Fruit fly (Drosophila melanogaster) whole organism, embryonic: Measurements from ENCODE around the gene zye.

Experiments used
- Antp ChIP-seq: fragments of 200-800 bp; sonication (Bioruptor generic); optimal IDR thresholded peaks from 3 replicates; lab custom pipeline; 2016; ENCODE audit warnings: missing biosample characterization, missing genetic modification characterization
- Blimp-1 ChIP-seq: fragments of 200-800 bp; sonication (Bioruptor generic); optimal IDR thresholded peaks from 3 replicates; lab custom pipeline; 2018; ENCODE audit warnings: missing biosample characterization, missing genetic modification characterization, mild to moderate bottlenecking, moderate library complexity, missing genetic modification reagents
- BtbVII ChIP-seq: fragments of 200-800 bp; sonication (Bioruptor generic); optimal IDR thresholded peaks from 3 replicates; lab custom pipeline; 2017; ENCODE audit warnings: missing biosample characterization, mild to moderate bottlenecking, missing genetic modification characterization
- CG10366 ChIP-seq: fragments of 200-800 bp; sonication (Bioruptor generic); IDR thresholded peaks from 2 replicates; pipeline ENCODE4 v1.3.6; 2022; ENCODE audit warnings: missing biosample characterization, missing genetic modification characterization
- CG10462 ChIP-seq: fragments of 200-800 bp; sonication (Bioruptor generic); optimal IDR thresholded peaks from 2 replicates; lab custom pipeline; 2016; ENCODE audit warnings: missing biosample characterization, missing genetic modification characterization
- CG11398 ChIP-seq: fragments of 200-800 bp; sonication (Bioruptor generic); optimal IDR thresholded peaks from 2 replicates; lab custom pipeline; 2016; ENCODE audit warnings: missing biosample characterization, missing genetic modification characterization
- CG1233 ChIP-seq: fragments of 200-800 bp; sonication (Bioruptor generic); optimal IDR thresholded peaks from 4 replicates; lab custom pipeline; 2018; ENCODE audit warnings: missing biosample characterization, mild to moderate bottlenecking, missing genetic modification characterization
- CG12391 ChIP-seq: fragments of 200-800 bp; sonication (Bioruptor generic); optimal IDR thresholded peaks from 3 replicates; lab custom pipeline; 2018; ENCODE audit warnings: missing biosample characterization, mild to moderate bottlenecking, missing genetic modification characterization, moderate library complexity
- CG13775 ChIP-seq: fragments of 200-800 bp; sonication (Bioruptor generic); optimal IDR thresholded peaks from 3 replicates; lab custom pipeline; 2017; ENCODE audit warnings: missing biosample characterization, mild to moderate bottlenecking, missing genetic modification characterization
- CG1529 ChIP-seq: fragments of 200-800 bp; sonication (Bioruptor generic); optimal IDR thresholded peaks from 3 replicates; lab custom pipeline; 2018; ENCODE audit warnings: missing biosample characterization, missing genetic modification characterization
- CG16779 ChIP-seq: fragments of 200-800 bp; sonication (Bioruptor generic); IDR thresholded peaks from 2 replicates; pipeline ENCODE4 v1.3.6; 2022; ENCODE audit warnings: missing biosample characterization, missing genetic modification characterization
- CG17186 ChIP-seq: fragments of 200-800 bp; sonication (Bioruptor generic); optimal IDR thresholded peaks from 3 replicates; lab custom pipeline; 2017; ENCODE audit warnings: missing biosample characterization, missing genetic modification reagents, missing genetic modification characterization
- CG18599 ChIP-seq: fragments of 200-800 bp; sonication (Bioruptor generic); optimal IDR thresholded peaks from 3 replicates; lab custom pipeline; 2017; ENCODE audit warnings: missing biosample characterization, missing genetic modification characterization, mild to moderate bottlenecking, moderate library complexity, missing genetic modification reagents
- CG18619 ChIP-seq: fragments of 200-800 bp; sonication (Bioruptor generic); optimal IDR thresholded peaks from 3 replicates; lab custom pipeline; 2017; ENCODE audit warnings: missing biosample characterization, mild to moderate bottlenecking, missing genetic modification characterization
- CG30403 ChIP-seq: fragments of 200-800 bp; sonication (Bioruptor generic); optimal IDR thresholded peaks from 3 replicates; lab custom pipeline; 2016; ENCODE audit warnings: missing biosample characterization, missing genetic modification characterization
- CG31441 ChIP-seq: fragments of 200-800 bp; sonication (Bioruptor generic); IDR thresholded peaks from 2 replicates; pipeline ENCODE4 v1.3.6; 2022; ENCODE audit warnings: missing biosample characterization, missing genetic modification characterization
- CG4328 ChIP-seq: fragments of 200-800 bp; sonication (Bioruptor generic); optimal IDR thresholded peaks from 3 replicates; lab custom pipeline; 2017; ENCODE audit warnings: missing biosample characterization, missing genetic modification reagents, missing genetic modification characterization
- CG4854 ChIP-seq: fragments of 200-800 bp; sonication (Bioruptor generic); optimal IDR thresholded peaks from 2 replicates; lab custom pipeline; 2016; ENCODE audit warnings: missing biosample characterization, missing genetic modification characterization, inconsistent platforms
- CG6689 ChIP-seq: fragments of 200-800 bp; sonication (Bioruptor generic); IDR thresholded peaks from 2 replicates; pipeline ENCODE4 v1.3.6; 2022; ENCODE audit warnings: missing biosample characterization, missing genetic modification characterization
- CG6791 ChIP-seq: fragments of 200-800 bp; sonication (Bioruptor generic); IDR thresholded peaks from 3 replicates; pipeline ENCODE4 v1.3.6; 2022; ENCODE audit warnings: missing biosample characterization, missing genetic modification characterization; ENCODE audit not compliant: partially characterized antibody
- CG8359 ChIP-seq: fragments of 200-800 bp; sonication (Bioruptor generic); optimal IDR thresholded peaks from 2 replicates; lab custom pipeline; 2017; ENCODE audit warnings: missing biosample characterization, mild to moderate bottlenecking, missing genetic modification characterization, borderline replicate concordance
- CG9215 ChIP-seq: fragments of 200-800 bp; sonication (Bioruptor generic); IDR thresholded peaks from 2 replicates; pipeline ENCODE4 v1.3.6; 2022; ENCODE audit warnings: missing biosample characterization, missing genetic modification characterization
- CG9797 ChIP-seq: fragments of 200-800 bp; sonication (Bioruptor generic); optimal IDR thresholded peaks from 3 replicates; lab custom pipeline; 2018; ENCODE audit warnings: missing biosample characterization, mild to moderate bottlenecking, missing genetic modification characterization
- CG9932 ChIP-seq: fragments of 200-800 bp; sonication (Bioruptor generic); IDR thresholded peaks from 2 replicates; pipeline ENCODE4 v1.3.6; 2022; ENCODE audit warnings: missing biosample characterization, missing genetic modification characterization
- CkIIα-i1 ChIP-seq: fragments of 200-800 bp; sonication (Bioruptor generic); IDR thresholded peaks from 2 replicates; pipeline ENCODE4 v1.3.6; 2022; ENCODE audit warnings: missing biosample characterization, missing genetic modification characterization
- Doc3 ChIP-seq: fragments of 200-800 bp; sonication (Bioruptor generic); IDR thresholded peaks from 3 replicates; pipeline ENCODE4 v1.3.6; 2022; ENCODE audit warnings: missing biosample characterization, missing genetic modification characterization; ENCODE audit not compliant: partially characterized antibody
- Gsc ChIP-seq: fragments of 200-800 bp; sonication (Bioruptor generic); IDR thresholded peaks from 2 replicates; pipeline ENCODE4 v1.3.6; 2022; ENCODE audit warnings: missing biosample characterization, missing genetic modification characterization
- Gug ChIP-seq: fragments of 200-800 bp; sonication (Bioruptor generic); IDR thresholded peaks from 4 replicates; pipeline ENCODE4 v1.3.6; 2022; ENCODE audit warnings: missing biosample characterization, missing genetic modification characterization
- H15 ChIP-seq: fragments of 200-800 bp; sonication (Bioruptor generic); IDR thresholded peaks from 3 replicates; pipeline ENCODE4 v1.3.6; 2022; ENCODE audit warnings: missing biosample characterization, missing genetic modification characterization
- Lim3 ChIP-seq: fragments of 200-800 bp; sonication (Bioruptor generic); IDR thresholded peaks from 2 replicates; pipeline ENCODE4 v1.3.6; 2022; ENCODE audit warnings: missing biosample characterization, missing genetic modification characterization
- Rfx ChIP-seq: fragments of 200-800 bp; sonication (Bioruptor generic); IDR thresholded peaks from 2 replicates; pipeline ENCODE4 v1.3.6; 2022; ENCODE audit warnings: missing biosample characterization, missing genetic modification characterization
- YL-1 ChIP-seq: fragments of 200-800 bp; sonication (Bioruptor generic); optimal IDR thresholded peaks from 3 replicates; lab custom pipeline; 2017; ENCODE audit warnings: missing biosample characterization, mild to moderate bottlenecking, missing genetic modification characterization
- ara ChIP-seq: fragments of 200-800 bp; sonication (Bioruptor generic); IDR thresholded peaks from 2 replicates; pipeline ENCODE4 v1.3.6; 2022; ENCODE audit warnings: missing biosample characterization, missing genetic modification characterization
- ato ChIP-seq: fragments of 200-800 bp; sonication (Bioruptor generic); IDR thresholded peaks from 2 replicates; pipeline ENCODE4 v1.3.6; 2022; ENCODE audit warnings: missing biosample characterization, missing genetic modification characterization; ENCODE audit not compliant: partially characterized antibody
- chinmo ChIP-seq: fragments of 200-800 bp; sonication (Bioruptor generic); IDR thresholded peaks from 4 replicates; pipeline ENCODE4 v1.3.6; 2022; ENCODE audit warnings: missing biosample characterization, missing genetic modification characterization; ENCODE audit not compliant: partially characterized antibody
- crc ChIP-seq: fragments of 200-800 bp; sonication (Bioruptor generic); optimal IDR thresholded peaks from 2 replicates; lab custom pipeline; 2016; ENCODE audit warnings: missing biosample characterization, missing genetic modification characterization
- esg ChIP-seq: fragments of 200-800 bp; sonication (Bioruptor generic); conservative IDR thresholded peaks from 2 replicates; pipeline ENCODE4 v1.3.6; 2022; ENCODE audit warnings: missing biosample characterization, missing genetic modification characterization
- eyg ChIP-seq: fragments of 200-800 bp; sonication (Bioruptor generic); optimal IDR thresholded peaks from 3 replicates; lab custom pipeline; 2016; ENCODE audit warnings: missing biosample characterization, missing genetic modification characterization
- ftz-f1 ChIP-seq: fragments of 200-800 bp; sonication (Bioruptor generic); optimal IDR thresholded peaks from 2 replicates; lab custom pipeline; 2016; ENCODE audit warnings: missing biosample characterization, missing genetic modification characterization
- gsb-n ChIP-seq: fragments of 200-800 bp; sonication (Bioruptor generic); optimal IDR thresholded peaks from 3 replicates; lab custom pipeline; 2018; ENCODE audit warnings: missing biosample characterization, mild to moderate bottlenecking, missing genetic modification characterization
- inv ChIP-seq: fragments of 200-800 bp; sonication (Bioruptor generic); IDR thresholded peaks from 2 replicates; pipeline ENCODE4 v1.3.6; 2022; ENCODE audit warnings: missing biosample characterization, missing genetic modification characterization; ENCODE audit not compliant: partially characterized antibody
- kni ChIP-seq: fragments of 200-800 bp; sonication (Bioruptor generic); optimal IDR thresholded peaks from 3 replicates; lab custom pipeline; 2017; ENCODE audit warnings: mild to moderate bottlenecking, missing biosample characterization, missing genetic modification reagents, missing genetic modification characterization
- oc ChIP-seq: fragments of 200-800 bp; sonication (Bioruptor generic); optimal IDR thresholded peaks from 2 replicates; lab custom pipeline; 2018; ENCODE audit warnings: missing biosample characterization, mild to moderate bottlenecking, missing genetic modification characterization, moderate library complexity
- onecut ChIP-seq: fragments of 200-800 bp; sonication (Bioruptor generic); IDR thresholded peaks from 2 replicates; pipeline ENCODE4 v1.3.6; 2022; ENCODE audit warnings: missing biosample characterization, missing genetic modification characterization
- peb ChIP-seq: fragments of 200-800 bp; sonication (Bioruptor generic); IDR thresholded peaks from 2 replicates; pipeline ENCODE4 v1.3.6; 2022; ENCODE audit warnings: missing biosample characterization, missing genetic modification characterization
- pfk ChIP-seq: fragments of 200-800 bp; sonication (Bioruptor generic); optimal IDR thresholded peaks from 2 replicates; lab custom pipeline; 2018; ENCODE audit warnings: missing biosample characterization, mild to moderate bottlenecking, missing genetic modification characterization, moderate library complexity
- phol ChIP-seq: fragments of 200-800 bp; sonication (Bioruptor generic); optimal IDR thresholded peaks from 3 replicates; lab custom pipeline; 2018; ENCODE audit warnings: missing biosample characterization, mild to moderate bottlenecking, missing genetic modification characterization, moderate library complexity
- pita ChIP-seq: fragments of 200-800 bp; sonication (Bioruptor generic); optimal IDR thresholded peaks from 2 replicates; lab custom pipeline; 2017; ENCODE audit warnings: missing biosample characterization, mild to moderate bottlenecking, missing genetic modification characterization
- ro ChIP-seq: fragments of 200-800 bp; sonication (Bioruptor generic); IDR thresholded peaks from 2 replicates; pipeline ENCODE4 v1.3.6; 2022; ENCODE audit warnings: missing biosample characterization, missing genetic modification characterization
- tap ChIP-seq: fragments of 200-800 bp; optimal IDR thresholded peaks from 3 replicates; lab custom pipeline; 2019; ENCODE audit warnings: missing biosample characterization, mild to moderate bottlenecking, missing genetic modification characterization, moderate library complexity
- wdn ChIP-seq: fragments of 200-800 bp; sonication (Bioruptor generic); IDR thresholded peaks from 2 replicates; pipeline ENCODE4 v1.3.6; 2022; ENCODE audit warnings: missing biosample characterization, missing genetic modification characterization
- z ChIP-seq: fragments of 200-800 bp; sonication (Bioruptor generic); IDR thresholded peaks from 3 replicates; pipeline ENCODE4 v1.3.6; 2022; ENCODE audit warnings: missing biosample characterization, missing genetic modification characterization

zye gene

dm6 chr3L:20447337-20447736, 33.9 kb downstream of the zye start (continued):
- TF ChIP-seq Antp (peak; percentile 1), H15 (GFP tag; lab: Robert Waterston, UW) (no peak), Lim3 (GFP tag; lab: Robert Waterston, UW) (no peak), oc (tag; lab: Kevin White, UChicago) (no peak), BtbVII (no peak), crc (GFP tag; lab: Kevin White, UChicago) (no peak), CG17186 (GFP tag; lab: Kevin White, UChicago) (no peak), CkIIα-i1 (GFP tag; lab: Robert Waterston, UW) (no peak), Gug (peak; percentile 21; the same call in 1 of the 4 replicates), ftz-f1 (GFP tag; lab: Kevin White, UChicago) (no peak), CG18619 (GFP tag; lab: Kevin White, UChicago) (no peak), tap (tag; lab: Kevin White, UChicago) (no peak), Doc3 (GFP tag; lab: Robert Waterston, UW) (no peak), CG8359 (GFP tag; lab: Kevin White, UChicago) (no peak), ato (GFP tag; lab: Robert Waterston, UW) (no peak), CG1529 (GFP tag; lab: Kevin White, UChicago) (no peak), CG11398 (GFP tag; lab: Kevin White, UChicago) (no peak), Rfx (GFP tag; lab: Robert Waterston, UW) (no peak), CG1233 (GFP tag; lab: Kevin White, UChicago) (no peak), phol (tag; lab: Kevin White, UChicago) (peak; percentile 54), ara (0 out of 2 replicates have a peak, but pooled peaks have one; percentile 23), YL-1 (GFP tag; lab: Kevin White, UChicago) (no peak), CG18599 (GFP tag; lab: Kevin White, UChicago) (no peak), ro (GFP tag; lab: Robert Waterston, UW) (no peak), CG10462 (GFP tag; lab: Kevin White, UChicago) (no peak), pfk (GFP tag; lab: Kevin White, UChicago) (no peak), chinmo (no peak), eyg (GFP tag; lab: Kevin White, UChicago) (no peak), peb (GFP tag; lab: Robert Waterston, UW) (no peak), CG12391 (tag; lab: Kevin White, UChicago) (peak; percentile 18), CG9797 (GFP tag; lab: Kevin White, UChicago) (no peak), esg (GFP tag; lab: Robert Waterston, UW) (0 out of 2 replicates have a peak, but pooled peaks have one; percentile 8), CG6689 (GFP tag; lab: Robert Waterston, UW) (peak; percentile 36; the same call in 1 of the 2 replicates), inv (GFP tag; lab: Robert Waterston, UW) (no peak), CG10366 (no peak), Blimp-1 (GFP tag; lab: Kevin White, UChicago) (peak; percentile 44), CG13775 (GFP tag; lab: Kevin White, UChicago) (no peak), z (no peak), CG31441 (GFP tag; lab: Robert Waterston, UW) (no peak), CG9932 (GFP tag; lab: Robert Waterston, UW) (no peak), kni (GFP tag; lab: Kevin White, UChicago) (no peak), CG16779 (GFP tag; lab: Robert Waterston, UW) (no peak), CG4854 (GFP tag; lab: Kevin White, UChicago) (no peak), Gsc (GFP tag; lab: Robert Waterston, UW) (no peak), gsb-n (tag; lab: Kevin White, UChicago) (peak; percentile 36), CG30403 (GFP tag; lab: Kevin White, UChicago) (peak; percentile 37), pita (GFP tag; lab: Kevin White, UChicago) (no peak), onecut (GFP tag; lab: Robert Waterston, UW) (no peak), CG4328 (no peak), wdn (GFP tag; lab: Robert Waterston, UW) (no peak), CG9215 (GFP tag; lab: Robert Waterston, UW) (no peak), CG6791 (no peak)
